Fruit fly (Drosophila melanogaster) whole organism, embryonic: ENCODE results near the gene RpL10.

ENCODE experiments used
- CG18262 ChIP-seq: fragments of 200-800 bp; optimal IDR thresholded peaks from 3 replicates; lab custom pipeline; 2019; ENCODE audit warnings: missing biosample characterization, mild to moderate bottlenecking, missing genetic modification characterization, moderate library complexity
- CG32767 ChIP-seq: fragments of 200-800 bp; sonication (Bioruptor generic); IDR thresholded peaks from 2 replicates; pipeline ENCODE4 v1.3.6; 2022; ENCODE audit warnings: missing biosample characterization, missing genetic modification characterization
- CG6175 ChIP-seq: fragments of 200-800 bp; sonication (Bioruptor generic); IDR thresholded peaks from 3 replicates; pipeline ENCODE4 v1.3.6; 2022; ENCODE audit warnings: missing biosample characterization, missing genetic modification characterization
- Spps ChIP-seq: fragments of 200-800 bp; sonication (Bioruptor generic); optimal IDR thresholded peaks from 2 replicates; lab custom pipeline; 2018; ENCODE audit warnings: missing biosample characterization, mild to moderate bottlenecking, missing genetic modification characterization
- cato ChIP-seq: fragments of 200-800 bp; sonication (Bioruptor generic); optimal IDR thresholded peaks from 2 replicates; lab custom pipeline; 2016; ENCODE audit warnings: missing biosample characterization, missing genetic modification characterization, borderline replicate concordance

DNA sequence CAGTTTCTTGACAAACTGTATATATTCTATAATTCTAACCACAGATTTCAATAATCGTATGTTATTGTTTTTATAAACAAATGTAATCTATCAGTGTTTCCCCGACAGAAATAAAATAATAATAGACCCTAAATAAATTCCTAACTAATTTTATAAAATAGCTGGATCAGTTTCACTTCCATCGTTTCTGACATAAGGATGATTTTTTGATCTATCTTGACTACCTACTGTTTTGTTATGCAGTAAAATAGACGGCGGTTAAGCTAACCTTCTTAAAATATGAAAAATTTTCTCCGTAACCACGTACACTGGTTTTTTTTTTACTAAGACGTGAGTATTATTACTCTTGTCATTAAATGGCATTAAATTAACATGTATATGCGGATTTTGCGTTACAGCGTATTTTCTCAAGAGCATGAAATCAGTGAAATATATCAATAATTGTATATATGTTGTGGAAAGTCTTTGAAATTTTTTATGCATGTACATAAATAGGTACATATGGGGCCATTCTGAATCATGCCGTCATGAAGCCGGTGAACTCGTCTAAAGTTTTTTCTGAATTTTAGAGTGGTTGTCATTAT lies 4.2 kb upstream of the RpL10 start:
- no peak for TF ChIP-seq Spps
- TF ChIP-seq cato (GFP tag; lab: Kevin White, UChicago), result no peak
- TF ChIP-seq CG6175 (GFP tag; lab: Robert Waterston, UW), result no peak
- TF ChIP-seq CG32767, result no peak
- TF ChIP-seq CG18262 (tag; lab: Kevin White, UChicago), result no peak
